Fruit fly (Drosophila melanogaster) whole organism, wandering third instar larva: ENCODE measurements around the gene escl.
A peak's percentile ranks its signal among the peaks of the same experiment; 100 is the strongest.

Experiments
- Abd-B ChIP-seq: fragments of >200 bp; optimal IDR thresholded peaks from 2 replicates; lab custom pipeline; 2017; ENCODE audit warnings: missing biosample characterization, missing genetic modification characterization
- CG32264 ChIP-seq: fragments of 200-800 bp; sonication (Bioruptor generic); optimal IDR thresholded peaks from 2 replicates; lab custom pipeline; 2016; ENCODE audit warnings: missing biosample characterization, missing genetic modification characterization
- CG9705 ChIP-seq: fragments of 200-800 bp; sonication (Bioruptor generic); optimal IDR thresholded peaks from 2 replicates; lab custom pipeline; 2018; ENCODE audit warnings: missing biosample characterization, mild to moderate bottlenecking, missing genetic modification characterization
- CrebA ChIP-seq: fragments of 200-800 bp; sonication (Bioruptor generic); optimal IDR thresholded peaks from 2 replicates; lab custom pipeline; 2016; ENCODE audit warnings: missing biosample characterization, mild to moderate bottlenecking, missing genetic modification characterization, borderline replicate concordance
- Dfd ChIP-seq: fragments of >200 bp; optimal IDR thresholded peaks from 2 replicates; lab custom pipeline; 2017; ENCODE audit warnings: missing biosample characterization, missing genetic modification characterization
- Dif ChIP-seq: fragments of 200-275, 200-300 bp; sonication (Bioruptor generic); optimal IDR thresholded peaks from 2 replicates; lab custom pipeline; 2018; ENCODE audit warnings: missing biosample characterization, missing genetic modification characterization; ENCODE audit not compliant: partially characterized antibody
- GATAd ChIP-seq: sonication (Bioruptor generic); optimal IDR thresholded peaks from 2 replicates; lab custom pipeline; 2016; ENCODE audit warnings: missing biosample characterization, missing genetic modification characterization
- HLH106 ChIP-seq: fragments of 200-800 bp; optimal IDR thresholded peaks from 3 replicates; lab custom pipeline; 2019; ENCODE audit warnings: missing biosample characterization, mild to moderate bottlenecking, missing genetic modification characterization, moderate library complexity
- Hnf4 ChIP-seq: fragments of 200-800 bp; sonication (Bioruptor generic); optimal IDR thresholded peaks from 2 replicates; lab custom pipeline; 2016; ENCODE audit warnings: missing biosample characterization, mild to moderate bottlenecking, missing genetic modification characterization
- Hr78 ChIP-seq: fragments of >200 bp; optimal IDR thresholded peaks from 2 replicates; lab custom pipeline; 2017; ENCODE audit warnings: missing biosample characterization, missing genetic modification characterization
- Hr83 ChIP-seq: fragments of 200-300 bp; sonication (Bioruptor generic); optimal IDR thresholded peaks from 2 replicates; lab custom pipeline; 2016; ENCODE audit warnings: missing biosample characterization, mild to moderate bottlenecking, missing genetic modification characterization, moderate library complexity; ENCODE audit not compliant: poor library complexity, severe bottlenecking
- Jra ChIP-seq: sonication (Bioruptor generic); optimal IDR thresholded peaks from 2 replicates; lab custom pipeline; 2016; ENCODE audit warnings: missing biosample characterization, missing genetic modification characterization
- Mio ChIP-seq: sonication (Bioruptor generic); optimal IDR thresholded peaks from 2 replicates; lab custom pipeline; 2016; ENCODE audit warnings: missing biosample characterization, missing genetic modification characterization
- Myc ChIP-seq: fragments of >200 bp; optimal IDR thresholded peaks from 2 replicates; lab custom pipeline; 2017
- OdsH ChIP-seq: fragments of 200-800 bp; sonication (Bioruptor generic); optimal IDR thresholded peaks from 2 replicates; lab custom pipeline; 2016; ENCODE audit warnings: missing biosample characterization, mild to moderate bottlenecking, missing genetic modification characterization
- Rel ChIP-seq, 2 experiments: fragments of 200-800 bp; sonication (Bioruptor generic) in 1 of 2; optimal IDR thresholded peaks; 2 replicates in 1 of 2; 3 replicates in 1 of 2; lab custom pipeline; 2016 to 2019; ENCODE audit warnings: mild to moderate bottlenecking in 2 of 2, missing biosample characterization in 2 of 2, missing genetic modification characterization in 2 of 2, moderate library complexity in 1 of 2
- Vsx2 ChIP-seq: fragments of 200-300, 225-300 bp; sonication (Bioruptor generic); optimal IDR thresholded peaks from 2 replicates; lab custom pipeline; 2018; ENCODE audit warnings: missing biosample characterization, missing genetic modification characterization; ENCODE audit not compliant: partially characterized antibody
- br ChIP-seq: fragments of 200-800 bp; sonication (Bioruptor generic); optimal IDR thresholded peaks from 2 replicates; lab custom pipeline; 2016; ENCODE audit warnings: missing biosample characterization, missing genetic modification characterization
- brk ChIP-seq: fragments of 200-800 bp; sonication (Bioruptor generic); optimal IDR thresholded peaks from 2 replicates; lab custom pipeline; 2016; ENCODE audit warnings: missing biosample characterization, mild to moderate bottlenecking, missing genetic modification characterization
- dl ChIP-seq, 2 experiments: fragments of 175-275, 200-275 bp in 1 of 2; fragments of 200-275 bp in 1 of 2; sonication (Bioruptor generic); optimal IDR thresholded peaks; lab custom pipeline; 2018; ENCODE audit warnings: mild to moderate bottlenecking in 2 of 2, missing biosample characterization in 2 of 2, missing genetic modification characterization in 2 of 2, moderate library complexity in 2 of 2; ENCODE audit not compliant: partially characterized antibody in 2 of 2, insufficient read depth in 1 of 2
- dmrt93B ChIP-seq: fragments of 200-800 bp; sonication (Bioruptor generic); optimal IDR thresholded peaks from 2 replicates; lab custom pipeline; 2018; ENCODE audit warnings: missing biosample characterization, mild to moderate bottlenecking, missing genetic modification characterization
- dsf ChIP-seq: sonication (Bioruptor generic); optimal IDR thresholded peaks from 2 replicates; lab custom pipeline; 2016; ENCODE audit warnings: missing biosample characterization, missing genetic modification characterization, borderline replicate concordance
- ey ChIP-seq: fragments of 200-800 bp; sonication (Bioruptor generic); optimal IDR thresholded peaks from 2 replicates; lab custom pipeline; 2016; ENCODE audit warnings: missing biosample characterization, missing genetic modification characterization
- foxo ChIP-seq, 2 experiments: fragments of 200-800 bp; sonication (Bioruptor generic); optimal IDR thresholded peaks; 2 replicates in 1 of 2; 3 replicates in 1 of 2; lab custom pipeline; 2016 to 2017; ENCODE audit warnings: missing biosample characterization in 2 of 2, missing genetic modification characterization in 2 of 2
- fru ChIP-seq: fragments of 200-800 bp; sonication (Bioruptor generic); optimal IDR thresholded peaks from 3 replicates; lab custom pipeline; 2016; ENCODE audit warnings: missing biosample characterization, mild to moderate bottlenecking, missing genetic modification characterization
- h ChIP-seq: fragments of 200-800 bp; sonication (Bioruptor generic); optimal IDR thresholded peaks from 3 replicates; lab custom pipeline; 2016; ENCODE audit warnings: missing biosample characterization, mild to moderate bottlenecking, missing genetic modification characterization
- jim ChIP-seq: fragments of 175-275, 200-325 bp; sonication (Bioruptor generic); optimal IDR thresholded peaks from 2 replicates; lab custom pipeline; 2016; ENCODE audit warnings: missing biosample characterization, mild to moderate bottlenecking, missing genetic modification characterization
- pan ChIP-seq: fragments of >200 bp; optimal IDR thresholded peaks from 2 replicates; lab custom pipeline; 2017
- psq ChIP-seq: fragments of 200-800 bp; sonication (Bioruptor generic); optimal IDR thresholded peaks from 3 replicates; lab custom pipeline; 2017; ENCODE audit warnings: missing biosample characterization, mild to moderate bottlenecking, missing genetic modification characterization, moderate library complexity
- rgr ChIP-seq: fragments of 200-800 bp; sonication (Bioruptor generic); optimal IDR thresholded peaks from 3 replicates; lab custom pipeline; 2016; ENCODE audit warnings: missing biosample characterization, mild to moderate bottlenecking, missing genetic modification characterization
- sv ChIP-seq: fragments of 200-800 bp; sonication (Bioruptor generic); optimal IDR thresholded peaks from 3 replicates; lab custom pipeline; 2016; ENCODE audit warnings: missing biosample characterization, missing genetic modification characterization
- usp ChIP-seq: fragments of >200 bp; optimal IDR thresholded peaks from 2 replicates; lab custom pipeline; 2017; ENCODE audit warnings: missing biosample characterization, missing genetic modification characterization
- woc ChIP-seq: sonication (Bioruptor generic); optimal IDR thresholded peaks from 2 replicates; lab custom pipeline; 2016; ENCODE audit warnings: missing biosample characterization, mild to moderate bottlenecking, missing genetic modification characterization

escl gene

DNA sequence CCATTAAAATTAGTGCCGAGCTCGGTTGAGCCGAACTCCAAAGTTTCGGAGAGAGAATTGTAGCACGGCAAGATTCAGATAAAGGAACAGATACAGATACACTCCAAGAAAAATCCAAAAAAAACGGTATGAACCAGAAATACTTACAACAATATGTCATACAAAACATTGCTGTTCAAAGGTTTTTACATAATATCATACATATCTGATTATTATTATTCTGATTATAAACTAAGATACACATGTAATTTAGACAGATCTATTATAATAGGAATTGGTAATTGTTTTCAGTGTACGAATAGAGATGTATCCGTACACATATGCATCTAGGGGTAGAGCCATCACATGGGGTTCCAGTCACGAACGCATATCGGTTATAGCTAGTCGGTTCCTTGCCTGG lies 10.7 kb upstream of the escl start:
- no peak for TF ChIP-seq Myc
- TF ChIP-seq foxo (GFP tag; optimal IDR thresholded peaks at IDR 0.05; lab: Kevin White, UChicago): no peak
- TF ChIP-seq sv (GFP tag; lab: Kevin White, UChicago): no peak
- TF ChIP-seq woc: no peak
- TF ChIP-seq CG32264: no peak
- no peak for TF ChIP-seq dl (GFP tag; optimal IDR thresholded peaks at IDR 0.05; lab: Kevin White, UChicago; ENCODE audit: insufficient read depth in 1 of 2, partially characterized antibody in 2 of 2)
- no peak for TF ChIP-seq ey (GFP tag; lab: Kevin White, UChicago)
- TF ChIP-seq fru (GFP tag; lab: Kevin White, UChicago): no peak
- no peak for TF ChIP-seq Vsx2 (GFP tag; lab: Kevin White, UChicago)
- TF ChIP-seq rgr (GFP tag; lab: Kevin White, UChicago): no peak
- TF ChIP-seq psq (GFP tag; lab: Kevin White, UChicago): no peak
- no peak for TF ChIP-seq Dif (GFP tag; lab: Kevin White, UChicago)
- no peak for TF ChIP-seq dsf (GFP tag; lab: Kevin White, UChicago)
- TF ChIP-seq Hr83 (GFP tag; lab: Kevin White, UChicago): no peak
- no peak for TF ChIP-seq CrebA (GFP tag; lab: Kevin White, UChicago)
- no peak for TF ChIP-seq jim
- TF ChIP-seq br (GFP tag; lab: Kevin White, UChicago): no peak
- TF ChIP-seq Jra (GFP tag; lab: Kevin White, UChicago): no peak

DNA sequence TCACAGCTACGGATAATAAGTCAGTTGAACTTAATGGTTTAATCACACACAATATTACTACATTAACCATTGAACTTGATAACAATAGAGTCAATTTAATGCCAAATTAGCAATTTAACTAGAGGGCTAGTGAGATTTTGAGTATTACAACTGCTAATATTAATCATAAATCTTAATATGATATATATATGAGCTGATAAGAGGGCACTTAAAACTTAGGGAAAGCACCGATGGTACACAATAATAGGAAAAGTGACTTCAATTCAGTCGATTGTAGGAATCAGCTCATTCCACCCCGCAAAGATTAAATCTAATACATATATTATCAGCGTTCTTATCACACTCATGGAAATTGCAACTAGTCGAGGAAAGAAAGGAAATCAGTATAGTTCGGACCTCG lies 9.5 kb upstream of the escl start, which contains the start of gene CG16965:
TSS of gene CG16965 (plus strand) at position 382 of the 400 bp plus-strand sequence.
- TF ChIP-seq Myc (no peak), usp (no peak), Abd-B (no peak), pan (lab: Kevin White, UChicago) (no peak), br (GFP tag; lab: Kevin White, UChicago) (no peak)

DNA sequence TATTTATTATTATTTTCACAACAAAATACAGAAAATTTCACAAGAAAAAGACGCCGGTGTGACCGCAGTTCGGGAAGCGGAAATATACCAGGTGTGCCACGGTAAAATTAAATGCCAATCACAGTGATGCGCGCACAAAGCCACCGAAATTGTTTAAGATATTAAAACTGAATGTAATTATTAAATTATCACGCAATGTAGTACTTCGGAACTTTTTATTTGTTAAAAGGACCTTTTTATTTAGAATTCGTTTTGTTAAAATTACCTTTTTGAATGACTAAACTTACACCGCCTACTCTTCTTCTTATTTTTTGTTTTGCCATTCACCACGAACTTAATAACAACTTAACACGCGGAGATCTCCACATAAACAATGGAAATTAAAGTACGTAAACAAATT lies 2.8 kb upstream of the escl start, which contains the start of the genes CG6686 and CG34163:
TSS of gene CG6686 (minus strand) at position 95 of the 400 bp plus-strand sequence.
TSS of gene CG34163 (plus strand) at position 326 of the 400 bp plus-strand sequence.
- peak; percentile 47 for TF ChIP-seq HLH106 (tag; lab: Kevin White, UChicago)
- no peak for TF ChIP-seq CrebA (GFP tag; lab: Kevin White, UChicago)
- no peak for TF ChIP-seq usp
- peak; percentile 50 for TF ChIP-seq OdsH (GFP tag; lab: Kevin White, UChicago)
- no peak for TF ChIP-seq Dif (GFP tag; lab: Kevin White, UChicago)
- no peak for TF ChIP-seq Hr83 (GFP tag; lab: Kevin White, UChicago)
- TF ChIP-seq dmrt93B (GFP tag; lab: Kevin White, UChicago): no peak
- peak; percentile 77 for TF ChIP-seq Myc
- peak; percentile 59 for TF ChIP-seq ey (GFP tag; lab: Kevin White, UChicago)
- peak; percentile 19 for TF ChIP-seq GATAd (GFP tag; lab: Kevin White, UChicago)
- TF ChIP-seq Rel (GFP tag; optimal IDR thresholded peaks at IDR 0.05; lab: Kevin White, UChicago): no peak
- TF ChIP-seq Rel (tag; optimal IDR thresholded peaks at IDR 0.05; lab: Kevin White, UChicago): peak; percentile 15
- TF ChIP-seq psq (GFP tag; lab: Kevin White, UChicago): peak; percentile 45
- TF ChIP-seq, all 38 proteins: peak for 7

DNA sequence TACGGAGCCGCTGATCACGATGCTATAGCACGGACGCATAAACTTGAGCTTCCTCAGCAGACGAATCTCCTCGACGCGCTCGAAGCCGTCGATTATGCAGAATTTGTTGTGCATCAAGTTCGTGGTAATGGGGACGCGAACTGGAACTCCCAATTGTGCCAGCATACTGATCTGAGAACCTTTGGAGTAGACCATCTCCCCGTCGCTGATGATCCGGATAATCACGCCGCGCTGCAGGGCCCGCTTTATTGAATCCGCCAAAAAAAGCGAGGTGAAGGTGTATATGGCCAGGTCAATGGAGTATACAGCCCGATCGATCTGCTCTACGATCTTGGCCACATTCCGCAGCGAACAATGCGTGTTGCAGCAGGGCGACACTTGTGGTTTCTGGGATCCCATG lies 1.5 kb upstream of the escl start:
- TF ChIP-seq h (GFP tag; lab: Kevin White, UChicago) (no peak), dmrt93B (GFP tag; lab: Kevin White, UChicago) (no peak), dl (GFP tag; optimal IDR thresholded peaks at IDR 0.05; lab: Kevin White, UChicago; ENCODE audit: insufficient read depth in 1 of 2, partially characterized antibody in 2 of 2) (no peak), Dfd (GFP tag; lab: Kevin White, UChicago) (no peak), jim (no peak), GATAd (GFP tag; lab: Kevin White, UChicago) (no peak), CG9705 (GFP tag; lab: Kevin White, UChicago) (no peak), Vsx2 (GFP tag; lab: Kevin White, UChicago) (no peak), ey (GFP tag; lab: Kevin White, UChicago) (no peak), Jra (GFP tag; lab: Kevin White, UChicago) (no peak), Hnf4 (GFP tag; lab: Kevin White, UChicago) (no peak), Hr78 (no peak), Hr83 (GFP tag; lab: Kevin White, UChicago) (no peak), brk (no peak), Mio (GFP tag; lab: Kevin White, UChicago) (no peak), Abd-B (no peak)
